Worm (Caenorhabditis elegans) whole organism, L4 larva: ENCODE data around the gene Y62H9A.9.

ENCODE experiments used
- ZK546.5 ChIP-seq, 2 experiments: sonication (generic microtip); optimal IDR thresholded peaks; 2 replicates each; lab custom pipeline; 2017; ENCODE audit warnings: missing biosample characterization in 2 of 2, missing genetic modification characterization in 2 of 2
- aly-2 ChIP-seq: sonication (generic microtip); optimal IDR thresholded peaks from 2 replicates; lab custom pipeline; 2018; ENCODE audit warnings: missing biosample characterization, missing genetic modification characterization
- ceh-28 ChIP-seq: fragments of 150-350 bp; optimal IDR thresholded peaks from 2 replicates; lab custom pipeline; 2014; ENCODE audit warnings: missing biosample characterization, missing genetic modification reagents, missing genetic modification characterization
- ceh-82 ChIP-seq: sonication (generic microtip); optimal IDR thresholded peaks from 2 replicates; lab custom pipeline; 2017; ENCODE audit warnings: missing biosample characterization, missing genetic modification characterization
- daf-8 ChIP-seq: fragments of 200-800 bp; sonication (Bioruptor generic); IDR thresholded peaks from 2 replicates; pipeline ENCODE4 v1.3.6; 2022; ENCODE audit warnings: missing genetic modification characterization, missing compliant biosample characterization
- hlh-30 ChIP-seq: sonication (generic microtip); optimal IDR thresholded peaks from 2 replicates; lab custom pipeline; 2017; ENCODE audit warnings: antibody characterized with exemption, mild to moderate bottlenecking, missing genetic modification characterization, missing compliant biosample characterization; ENCODE audit not compliant: insufficient read depth
- lin-15B ChIP-seq: fragments of 150-350 bp; sonication (generic microtip); optimal IDR thresholded peaks from 3 replicates; lab custom pipeline; 2014; ENCODE audit warnings: missing biosample characterization, missing genetic modification characterization
- lin-39 ChIP-seq: fragments of 150-350 bp; optimal IDR thresholded peaks from 2 replicates; lab custom pipeline; 2014; ENCODE audit warnings: missing biosample characterization, missing genetic modification reagents, missing genetic modification characterization
- nhr-76 ChIP-seq: fragments of 150-350 bp; optimal IDR thresholded peaks from 2 replicates; lab custom pipeline; 2014; ENCODE audit warnings: missing biosample characterization, missing genetic modification characterization
- nhr-77 ChIP-seq: fragments of 150-350 bp; optimal IDR thresholded peaks from 2 replicates; lab custom pipeline; 2014; ENCODE audit warnings: missing biosample characterization, missing genetic modification characterization
- pha-4 ChIP-seq, 2 experiments: fragments of 150-350 bp in 1 of 2; fragments of 200-800 bp in 1 of 2; sonication (Bioruptor generic) in 1 of 2; IDR thresholded peaks in 1 of 2; optimal IDR thresholded peaks in 1 of 2; 2 replicates each; pipeline versions ENCODE4 v1.3.6 to Lab custom; 2014 to 2022; ENCODE audit warnings: missing genetic modification characterization in 2 of 2, missing genetic modification reagents in 2 of 2, missing biosample characterization in 1 of 2, missing compliant biosample characterization in 1 of 2
- skn-1 ChIP-seq: fragments of 150-350 bp; optimal IDR thresholded peaks from 2 replicates; lab custom pipeline; 2014; ENCODE audit warnings: missing biosample characterization, missing genetic modification characterization
- unc-39 ChIP-seq: sonication (generic microtip); optimal IDR thresholded peaks from 2 replicates; lab custom pipeline; 2017; ENCODE audit warnings: missing biosample characterization, missing genetic modification characterization
- ztf-11 ChIP-seq: fragments of 150-350 bp; optimal IDR thresholded peaks from 2 replicates; lab custom pipeline; 2014; ENCODE audit warnings: missing biosample characterization, missing genetic modification characterization

DNA sequence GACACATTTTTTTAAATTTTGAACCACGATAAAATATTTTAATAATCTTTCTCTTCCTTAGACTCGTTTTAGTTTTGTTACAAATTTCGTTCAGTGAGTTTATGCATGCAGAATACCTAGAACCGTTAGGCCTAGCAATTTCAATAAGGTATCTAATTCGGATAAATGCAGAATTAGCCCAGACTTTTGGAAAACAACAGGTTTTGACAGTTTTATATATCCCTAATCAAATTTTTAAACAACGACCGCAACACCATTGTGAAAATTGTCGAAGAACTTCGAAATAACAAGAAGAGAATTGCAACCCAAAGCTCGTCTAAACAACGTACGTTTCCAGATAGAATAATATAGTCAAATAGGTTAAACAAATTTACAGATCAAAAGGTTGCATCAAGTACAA lies 20.1 kb upstream of the Y62H9A.9 start, which contains the start of gene Y62H9A.16:
- TF ChIP-seq skn-1 (tag; lab: Kevin White, UChicago) = no peak
- no peak for TF ChIP-seq ztf-11 (tag; lab: Kevin White, UChicago)
- TF ChIP-seq pha-4 (GFP tag; IDR thresholded peaks at IDR 0.05; lab: Robert Waterston, UW) = no peak
- no peak for TF ChIP-seq pha-4 (tag; optimal IDR thresholded peaks at IDR 0.05; lab: Kevin White, UChicago)
- TF ChIP-seq ceh-82 (tag; lab: Kevin White, UChicago) = no peak
- TF ChIP-seq lin-15B (tag; lab: Kevin White, UChicago) = no peak
- no peak for TF ChIP-seq ceh-28 (tag; lab: Kevin White, UChicago)
- no peak for TF ChIP-seq unc-39 (tag; lab: Kevin White, UChicago)
- TF ChIP-seq ZK546.5 (tag; optimal IDR thresholded peaks at IDR 0.05; lab: Kevin White, UChicago) = no peak
- no peak for TF ChIP-seq nhr-76 (tag; lab: Kevin White, UChicago)
- no peak for TF ChIP-seq hlh-30
- no peak for TF ChIP-seq daf-8 (GFP tag; lab: Robert Waterston, UW)
- TF ChIP-seq lin-39 = no peak
- no peak for TF ChIP-seq nhr-77 (tag; lab: Kevin White, UChicago)
- no peak for TF ChIP-seq aly-2 (tag; lab: Kevin White, UChicago)
